Worm (Caenorhabditis elegans) whole organism, L2 larva: ENCODE results near the gene Y43F8B.9.

ENCODE experiments used
- F13H6.1 ChIP-seq: sonication (generic microtip); optimal IDR thresholded peaks from 2 replicates; lab custom pipeline; 2016; ENCODE audit warnings: missing genetic modification characterization, missing compliant biosample characterization
- R02D3.7 ChIP-seq: fragments of 150-350 bp; optimal IDR thresholded peaks from 2 replicates; lab custom pipeline; 2014; ENCODE audit warnings: missing biosample characterization, missing genetic modification characterization
- ZK546.5 ChIP-seq: sonication (generic microtip); optimal IDR thresholded peaks from 2 replicates; lab custom pipeline; 2017; ENCODE audit warnings: missing biosample characterization, missing genetic modification characterization
- alr-1 ChIP-seq: fragments of 150-350 bp; optimal IDR thresholded peaks from 2 replicates; lab custom pipeline; 2014; ENCODE audit warnings: missing biosample characterization, missing genetic modification characterization
- aly-2 ChIP-seq: fragments of 150-350 bp; optimal IDR thresholded peaks from 2 replicates; lab custom pipeline; 2014; ENCODE audit warnings: missing biosample characterization, missing genetic modification characterization
- ama-1 ChIP-seq: fragments of 150-350 bp; optimal IDR thresholded peaks from 2 replicates; lab custom pipeline; 2018; ENCODE audit warnings: inconsistent platforms
- blmp-1 ChIP-seq: sonication (generic microtip); optimal IDR thresholded peaks from 2 replicates; lab custom pipeline; 2017; ENCODE audit warnings: missing genetic modification characterization, mild to moderate bottlenecking, missing compliant biosample characterization, antibody characterized with exemption, moderate library complexity; ENCODE audit not compliant: insufficient read depth
- dmd-4 ChIP-seq: sonication (generic microtip); optimal IDR thresholded peaks from 2 replicates; lab custom pipeline; 2017; ENCODE audit warnings: missing biosample characterization, missing genetic modification characterization
- elt-1 ChIP-seq: fragments of 150-350 bp; optimal IDR thresholded peaks from 2 replicates; lab custom pipeline; 2014; ENCODE audit warnings: missing biosample characterization, missing genetic modification characterization
- elt-3 ChIP-seq: sonication (generic microtip); optimal IDR thresholded peaks from 2 replicates; lab custom pipeline; 2017; ENCODE audit warnings: missing biosample characterization, missing genetic modification characterization
- fos-1 ChIP-seq: fragments of 150-350 bp; optimal IDR thresholded peaks from 2 replicates; lab custom pipeline; 2014; ENCODE audit warnings: missing biosample characterization, missing genetic modification characterization
- lin-11 ChIP-seq: fragments of 150-350 bp; sonication (generic microtip); optimal IDR thresholded peaks from 2 replicates; lab custom pipeline; 2014; ENCODE audit warnings: missing biosample characterization, missing genetic modification characterization, inconsistent platforms, mixed read lengths
- lin-13 ChIP-seq: fragments of 150-350 bp; optimal IDR thresholded peaks from 2 replicates; lab custom pipeline; 2014; ENCODE audit warnings: missing biosample characterization, missing genetic modification reagents, missing genetic modification characterization
- lin-39 ChIP-seq: fragments of 150-350 bp; optimal IDR thresholded peaks from 2 replicates; lab custom pipeline; 2014; ENCODE audit warnings: missing biosample characterization, missing genetic modification reagents, missing genetic modification characterization
- lsy-2 ChIP-seq, 2 experiments: fragments of 150-350 bp in 1 of 2; sonication (generic microtip) in 1 of 2; optimal IDR thresholded peaks; 2 replicates each; lab custom pipeline; 2014 to 2017; ENCODE audit warnings: missing biosample characterization in 2 of 2, missing genetic modification characterization in 2 of 2
- mbf-1 ChIP-seq: sonication (generic microtip); optimal IDR thresholded peaks from 2 replicates; lab custom pipeline; 2017; ENCODE audit warnings: missing biosample characterization, missing genetic modification characterization
- mdl-1 ChIP-seq, 2 experiments: fragments of 150-350 bp in 1 of 2; sonication (generic microtip) in 1 of 2; optimal IDR thresholded peaks; 2 replicates each; lab custom pipeline; 2017; ENCODE audit warnings: missing biosample characterization in 2 of 2, missing genetic modification characterization in 2 of 2
- nhr-129 ChIP-seq: fragments of 150-350 bp; optimal IDR thresholded peaks from 2 replicates; lab custom pipeline; 2014; ENCODE audit warnings: missing biosample characterization, missing genetic modification characterization
- nhr-23 ChIP-seq: fragments of 150-350 bp; optimal IDR thresholded peaks from 2 replicates; lab custom pipeline; 2014; ENCODE audit warnings: missing biosample characterization, missing genetic modification reagents, missing genetic modification characterization
- nhr-237 ChIP-seq: fragments of 150-350 bp; optimal IDR thresholded peaks from 2 replicates; lab custom pipeline; 2014; ENCODE audit warnings: missing biosample characterization, missing genetic modification characterization
- nhr-25 ChIP-seq: fragments of 150-350 bp; sonication (generic microtip); optimal IDR thresholded peaks from 3 replicates; lab custom pipeline; 2014; ENCODE audit warnings: missing biosample characterization, missing genetic modification characterization
- nhr-77 ChIP-seq: fragments of 150-350 bp; optimal IDR thresholded peaks from 2 replicates; lab custom pipeline; 2014; ENCODE audit warnings: missing biosample characterization, missing genetic modification characterization
- peb-1 ChIP-seq: fragments of 150-350 bp; optimal IDR thresholded peaks from 2 replicates; lab custom pipeline; 2014; ENCODE audit warnings: missing biosample characterization, missing genetic modification characterization
- sem-4 ChIP-seq: fragments of 150-350 bp; optimal IDR thresholded peaks from 2 replicates; lab custom pipeline; 2014; ENCODE audit warnings: missing biosample characterization, missing genetic modification reagents, missing genetic modification characterization
- skn-1 ChIP-seq: sonication (generic microtip); optimal IDR thresholded peaks from 2 replicates; lab custom pipeline; 2017; ENCODE audit warnings: missing biosample characterization, missing genetic modification characterization
- sma-3 ChIP-seq: sonication (generic microtip); optimal IDR thresholded peaks from 2 replicates; lab custom pipeline; 2016; ENCODE audit warnings: missing genetic modification reagents, missing genetic modification characterization, missing compliant biosample characterization
- sma-9 ChIP-seq, 2 experiments: fragments of 150-350 bp in 1 of 2; sonication (generic microtip) in 1 of 2; optimal IDR thresholded peaks; 2 replicates each; lab custom pipeline; 2014 to 2016; ENCODE audit warnings: missing genetic modification characterization in 2 of 2, mild to moderate bottlenecking in 1 of 2, missing biosample characterization in 1 of 2, missing compliant biosample characterization in 1 of 2, missing genetic modification reagents in 1 of 2, moderate library complexity in 1 of 2
- snpc-4 ChIP-seq: fragments of 150-350 bp; optimal IDR thresholded peaks from 2 replicates; lab custom pipeline; 2014; ENCODE audit warnings: missing biosample characterization, missing genetic modification characterization
- unc-39 ChIP-seq: fragments of 150-350 bp; optimal IDR thresholded peaks from 2 replicates; lab custom pipeline; 2014; ENCODE audit warnings: missing biosample characterization, missing genetic modification characterization
- unc-55 ChIP-seq: fragments of 150-350 bp; sonication (generic microtip); optimal IDR thresholded peaks from 3 replicates; lab custom pipeline; 2014; ENCODE audit warnings: missing biosample characterization, missing genetic modification reagents, missing genetic modification characterization
- unc-62 ChIP-seq: fragments of 150-350 bp; optimal IDR thresholded peaks from 2 replicates; lab custom pipeline; 2014; ENCODE audit warnings: missing biosample characterization, missing genetic modification reagents, missing genetic modification characterization
- ztf-1 ChIP-seq: fragments of 200-800 bp; sonication (Bioruptor generic); conservative IDR thresholded peaks from 2 replicates; pipeline ENCODE4 v1.3.6; 2022; ENCODE audit warnings: missing genetic modification characterization, missing compliant biosample characterization
- ztf-11 ChIP-seq: sonication (generic microtip); optimal IDR thresholded peaks from 2 replicates; lab custom pipeline; 2017; ENCODE audit warnings: missing biosample characterization, missing genetic modification characterization
- ztf-4 ChIP-seq: fragments of 150-350 bp; optimal IDR thresholded peaks from 2 replicates; lab custom pipeline; 2014; ENCODE audit warnings: missing biosample characterization, missing genetic modification characterization

The Y43F8B.9 gene

ce11 chrV:19485690-19486089 lies 7.7 kb downstream of the Y43F8B.9 start, which contains the start of gene Y43F8B.18:
TSS of gene Y43F8B.18 (plus strand) at chrV:19485990.
- TF ChIP-seq snpc-4 (tag; lab: Kevin White, UChicago) (no peak), sem-4 (tag; lab: Kevin White, UChicago) (no peak), elt-1 (tag; lab: Kevin White, UChicago) (no peak), ama-1 (lab: Kevin White, UChicago) (no peak), sma-9 (GFP tag; optimal IDR thresholded peaks at IDR 0.05; lab: Kevin White, UChicago) (no peak), sma-9 (tag; optimal IDR thresholded peaks at IDR 0.05; lab: Kevin White, UChicago) (no peak), unc-39 (no peak), ZK546.5 (tag; lab: Kevin White, UChicago) (no peak), dmd-4 (tag; lab: Kevin White, UChicago) (no peak), lin-13 (GFP tag; lab: Kevin White, UChicago) (no peak), aly-2 (tag; lab: Kevin White, UChicago) (no peak), peb-1 (tag; lab: Kevin White, UChicago) (no peak), elt-3 (tag; lab: Kevin White, UChicago) (no peak), ztf-1 (no peak), lin-39 (tag; lab: Kevin White, UChicago) (no peak), skn-1 (tag; lab: Kevin White, UChicago) (no peak)

- no peak for TF ChIP-seq lin-39 (tag; lab: Kevin White, UChicago)
- TF ChIP-seq lin-11 (tag; lab: Kevin White, UChicago): no peak
- no peak for TF ChIP-seq nhr-77
- no peak for TF ChIP-seq alr-1 (tag; lab: Kevin White, UChicago)
- TF ChIP-seq nhr-23 (tag; lab: Kevin White, UChicago): no peak
- no peak for TF ChIP-seq sma-9 (GFP tag; optimal IDR thresholded peaks at IDR 0.05; lab: Kevin White, UChicago)
- TF ChIP-seq sma-9 (tag; optimal IDR thresholded peaks at IDR 0.05; lab: Kevin White, UChicago): no peak
- no peak for TF ChIP-seq unc-62 (GFP tag; lab: Kevin White, UChicago)
- no peak for TF ChIP-seq unc-55 (GFP tag; lab: Kevin White, UChicago)
- no peak for TF ChIP-seq ztf-4 (tag; lab: Kevin White, UChicago)
Measured at ce11 chrV:19490461-19490860, 12.5 kb downstream of the Y43F8B.9 start, which contains the start of gene Y43F8B.7. TSS of gene Y43F8B.7 (plus strand) at chrV:19490761.

ce11 chrV:19491302-19491701 lies 13.3 kb downstream of the Y43F8B.9 start, which contains the start of gene Y43F8B.29:
TSS of gene Y43F8B.29 (plus strand) at chrV:19491602.
- TF ChIP-seq sma-3 (GFP tag; lab: Kevin White, UChicago) (no peak), unc-55 (GFP tag; lab: Kevin White, UChicago) (no peak), mdl-1 (tag; optimal IDR thresholded peaks at IDR 0.05; lab: Kevin White, UChicago) (no peak), sem-4 (tag; lab: Kevin White, UChicago) (no peak), ztf-11 (tag; lab: Kevin White, UChicago) (no peak), lsy-2 (tag; optimal IDR thresholded peaks at IDR 0.05; lab: Kevin White, UChicago) (no peak), lin-13 (GFP tag; lab: Kevin White, UChicago) (no peak), lin-11 (tag; lab: Kevin White, UChicago) (no peak), nhr-25 (no peak), nhr-77 (no peak), R02D3.7 (tag; lab: Kevin White, UChicago) (no peak)

- TF ChIP-seq unc-39 (no peak), nhr-129 (tag; lab: Kevin White, UChicago) (no peak), aly-2 (tag; lab: Kevin White, UChicago) (no peak), blmp-1 (tag; lab: Kevin White, UChicago) (no peak), fos-1 (no peak), sma-3 (GFP tag; lab: Kevin White, UChicago) (no peak)
Measured at ce11 chrV:19495145-19495544, 17.2 kb downstream of the Y43F8B.9 start.

- TF ChIP-seq lin-11 (tag; lab: Kevin White, UChicago): no peak
- TF ChIP-seq nhr-237 (tag; lab: Kevin White, UChicago): no peak
- no peak for TF ChIP-seq elt-3 (tag; lab: Kevin White, UChicago)
- no peak for TF ChIP-seq mbf-1 (tag; lab: Kevin White, UChicago)
- TF ChIP-seq skn-1 (tag; lab: Kevin White, UChicago): no peak
- no peak for TF ChIP-seq unc-62 (GFP tag; lab: Kevin White, UChicago)
- no peak for TF ChIP-seq sma-3 (GFP tag; lab: Kevin White, UChicago)
- TF ChIP-seq nhr-77: no peak
- no peak for TF ChIP-seq nhr-129 (tag; lab: Kevin White, UChicago)
- TF ChIP-seq F13H6.1: no peak
Measured at ce11 chrV:19495587-19495986, 17.6 kb downstream of the Y43F8B.9 start, which contains the start of gene scl-21. TSS of gene scl-21 (minus strand) at chrV:19495687.
